Worm (Caenorhabditis elegans) whole organism, late embryonic: Measurements from ENCODE around the gene fbxb-46.

Source experiments
- C38D4.7 ChIP-seq: fragments of 200-800 bp; sonication (Bioruptor generic); optimal IDR thresholded peaks from 2 replicates; lab custom pipeline; 2018; ENCODE audit warnings: mild to moderate bottlenecking, missing genetic modification characterization, moderate library complexity, missing compliant biosample characterization
- K02D7.2 ChIP-seq: sonication (generic microtip); optimal IDR thresholded peaks from 2 replicates; lab custom pipeline; 2017; ENCODE audit warnings: mild to moderate bottlenecking, missing genetic modification characterization, missing compliant biosample characterization
- K09A11.1 ChIP-seq: sonication (generic microtip); optimal IDR thresholded peaks from 2 replicates; lab custom pipeline; 2017; ENCODE audit warnings: antibody characterized with exemption, mild to moderate bottlenecking, missing genetic modification characterization, missing compliant biosample characterization; ENCODE audit not compliant: insufficient read depth
- T23F11.4 ChIP-seq: fragments of 200-800 bp; sonication (Bioruptor generic); optimal IDR thresholded peaks from 2 replicates; lab custom pipeline; 2018; ENCODE audit warnings: mild to moderate bottlenecking, missing genetic modification characterization, missing compliant biosample characterization
- Y22D7AL.16 ChIP-seq: sonication (generic microtip); optimal IDR thresholded peaks from 2 replicates; lab custom pipeline; 2016; ENCODE audit warnings: missing genetic modification characterization, missing compliant biosample characterization
- ahr-1 ChIP-seq: sonication (generic microtip); optimal IDR thresholded peaks from 2 replicates; lab custom pipeline; 2016; ENCODE audit warnings: missing genetic modification characterization, missing compliant biosample characterization
- ama-1 ChIP-seq: fragments of 150-350 bp; optimal IDR thresholded peaks from 2 replicates; lab custom pipeline; 2014
- ceh-14 ChIP-seq: sonication (generic microtip); optimal IDR thresholded peaks from 2 replicates; lab custom pipeline; 2016; ENCODE audit warnings: missing genotype, missing genetic modification characterization, missing compliant biosample characterization
- ceh-18 ChIP-seq: sonication (generic microtip); optimal IDR thresholded peaks from 2 replicates; lab custom pipeline; 2016; ENCODE audit warnings: missing genetic modification characterization, missing compliant biosample characterization
- ceh-19 ChIP-seq: fragments of 200-800 bp; sonication (Bioruptor generic); optimal IDR thresholded peaks from 2 replicates; lab custom pipeline; 2018; ENCODE audit warnings: mild to moderate bottlenecking, missing genetic modification characterization, missing compliant biosample characterization
- ceh-22 ChIP-seq: sonication (generic microtip); optimal IDR thresholded peaks from 2 replicates; lab custom pipeline; 2017; ENCODE audit warnings: missing biosample characterization, missing genetic modification characterization
- ceh-45 ChIP-seq: fragments of 200-800 bp; sonication (Bioruptor generic); IDR thresholded peaks from 2 replicates; pipeline ENCODE4 v1.3.6; 2022; ENCODE audit warnings: missing genetic modification reagents, missing genetic modification characterization, missing compliant biosample characterization
- ceh-9 ChIP-seq: sonication (generic microtip); optimal IDR thresholded peaks from 2 replicates; lab custom pipeline; 2016; ENCODE audit warnings: mild to moderate bottlenecking, missing genetic modification characterization, inconsistent platforms, missing compliant biosample characterization
- che-1 ChIP-seq: sonication (generic microtip); optimal IDR thresholded peaks from 2 replicates; lab custom pipeline; 2016; ENCODE audit warnings: mild to moderate bottlenecking, missing genetic modification characterization, missing compliant biosample characterization
- dmd-4 ChIP-seq: sonication (generic microtip); optimal IDR thresholded peaks from 2 replicates; lab custom pipeline; 2016; ENCODE audit warnings: borderline replicate concordance, missing genetic modification characterization, missing compliant biosample characterization
- elt-2 ChIP-seq: sonication (generic microtip); optimal IDR thresholded peaks from 2 replicates; lab custom pipeline; 2016; ENCODE audit warnings: missing genetic modification reagents, missing genetic modification characterization, missing compliant biosample characterization
- eyg-1 ChIP-seq: sonication (generic microtip); optimal IDR thresholded peaks from 2 replicates; lab custom pipeline; 2016; ENCODE audit warnings: missing genotype, missing genetic modification characterization, missing compliant biosample characterization
- fax-1 ChIP-seq: sonication (generic microtip); optimal IDR thresholded peaks from 2 replicates; lab custom pipeline; 2016; ENCODE audit warnings: missing genotype, missing genetic modification characterization, missing compliant biosample characterization
- fkh-10 ChIP-seq: fragments of 150-350 bp; optimal IDR thresholded peaks from 2 replicates; lab custom pipeline; 2014; ENCODE audit warnings: missing biosample characterization, missing genetic modification reagents, missing genetic modification characterization
- fkh-6 ChIP-seq: sonication (generic microtip); optimal IDR thresholded peaks from 2 replicates; lab custom pipeline; 2016; ENCODE audit warnings: missing genetic modification characterization, missing compliant biosample characterization
- gmeb-2 ChIP-seq: sonication (generic microtip); optimal IDR thresholded peaks from 2 replicates; lab custom pipeline; 2016; ENCODE audit warnings: missing genetic modification characterization, inconsistent platforms, missing compliant biosample characterization
- hlh-13 ChIP-seq: fragments of 200-800 bp; sonication (Bioruptor generic); optimal IDR thresholded peaks from 2 replicates; lab custom pipeline; 2018; ENCODE audit warnings: mild to moderate bottlenecking, missing genetic modification characterization, missing compliant biosample characterization
- hlh-15 ChIP-seq: sonication (generic microtip); optimal IDR thresholded peaks from 2 replicates; lab custom pipeline; 2016; ENCODE audit warnings: missing genetic modification characterization, missing compliant biosample characterization
- hlh-30 ChIP-seq: sonication (generic microtip); optimal IDR thresholded peaks from 2 replicates; lab custom pipeline; 2017; ENCODE audit warnings: antibody characterized with exemption, missing genetic modification characterization, missing compliant biosample characterization; ENCODE audit not compliant: insufficient read depth
- hlh-6 ChIP-seq: sonication (generic microtip); optimal IDR thresholded peaks from 2 replicates; lab custom pipeline; 2016; ENCODE audit warnings: missing genotype, missing genetic modification characterization, missing compliant biosample characterization
- lin-11 ChIP-seq: fragments of 200-800 bp; sonication (Bioruptor generic); optimal IDR thresholded peaks from 2 replicates; lab custom pipeline; 2018; ENCODE audit warnings: mild to moderate bottlenecking, missing genetic modification characterization, missing compliant biosample characterization
- mec-3 ChIP-seq: sonication (generic microtip); optimal IDR thresholded peaks from 2 replicates; lab custom pipeline; 2016; ENCODE audit warnings: borderline replicate concordance, missing genetic modification characterization, missing compliant biosample characterization
- nfya-1 ChIP-seq: sonication (generic microtip); optimal IDR thresholded peaks from 2 replicates; lab custom pipeline; 2017; ENCODE audit warnings: missing genetic modification characterization, mild to moderate bottlenecking, missing compliant biosample characterization, antibody characterized with exemption, moderate library complexity
- nhr-11 ChIP-seq: fragments of 150-350 bp; optimal IDR thresholded peaks from 2 replicates; lab custom pipeline; 2014; ENCODE audit warnings: missing biosample characterization, missing genetic modification characterization
- nhr-232 ChIP-seq: sonication (generic microtip); optimal IDR thresholded peaks from 2 replicates; lab custom pipeline; 2016; ENCODE audit warnings: missing genetic modification characterization, missing compliant biosample characterization
- pag-3 ChIP-seq: sonication (generic microtip); optimal IDR thresholded peaks from 2 replicates; lab custom pipeline; 2016; ENCODE audit warnings: missing compliant biosample characterization, missing genetic modification characterization, borderline replicate concordance
- pat-9 ChIP-seq: fragments of 200-800 bp; sonication (Bioruptor generic); optimal IDR thresholded peaks from 2 replicates; lab custom pipeline; 2018; ENCODE audit warnings: mild to moderate bottlenecking, missing genetic modification characterization, moderate library complexity, missing compliant biosample characterization
- pax-1 ChIP-seq: fragments of 150-350 bp; optimal IDR thresholded peaks from 2 replicates; lab custom pipeline; 2014; ENCODE audit warnings: missing biosample characterization, missing genetic modification characterization
- pha-2 ChIP-seq: sonication (generic microtip); optimal IDR thresholded peaks from 2 replicates; lab custom pipeline; 2017; ENCODE audit warnings: mild to moderate bottlenecking, missing genetic modification characterization, missing compliant biosample characterization
- pqm-1 ChIP-seq: sonication (generic microtip); optimal IDR thresholded peaks from 2 replicates; lab custom pipeline; 2016; ENCODE audit warnings: missing genetic modification characterization, missing compliant biosample characterization
- rnt-1 ChIP-seq: sonication (generic microtip); optimal IDR thresholded peaks from 2 replicates; lab custom pipeline; 2016; ENCODE audit warnings: missing genetic modification characterization, missing compliant biosample characterization
- sdc-2 ChIP-seq: sonication (generic microtip); optimal IDR thresholded peaks from 2 replicates; lab custom pipeline; 2016; ENCODE audit warnings: missing genotype, missing genetic modification characterization, missing compliant biosample characterization
- sox-2 ChIP-seq: fragments of 200-800 bp; sonication (Bioruptor generic); IDR thresholded peaks from 2 replicates; pipeline ENCODE4 v1.3.6; 2022; ENCODE audit warnings: missing genetic modification reagents, missing genetic modification characterization, missing compliant biosample characterization
- tbx-7 ChIP-seq: sonication (generic microtip); optimal IDR thresholded peaks from 2 replicates; lab custom pipeline; 2016; ENCODE audit warnings: missing genotype, missing genetic modification characterization, missing compliant biosample characterization
- unc-3 ChIP-seq, 2 experiments: fragments of 200-800 bp in 1 of 2; sonication (Bioruptor generic) in 1 of 2; sonication (generic microtip) in 1 of 2; conservative IDR thresholded peaks in 1 of 2; optimal IDR thresholded peaks in 1 of 2; 2 replicates each; pipeline versions ENCODE4 v1.3.6 to Lab custom; 2016 to 2022; ENCODE audit warnings: missing compliant biosample characterization in 2 of 2, missing genetic modification characterization in 2 of 2, missing genetic modification reagents in 1 of 2
- unc-42 ChIP-seq: sonication (generic microtip); optimal IDR thresholded peaks from 2 replicates; lab custom pipeline; 2016; ENCODE audit warnings: missing genotype, missing genetic modification characterization, missing compliant biosample characterization
- ztf-16 ChIP-seq: sonication (generic microtip); optimal IDR thresholded peaks from 2 replicates; lab custom pipeline; 2017; ENCODE audit warnings: missing genetic modification characterization, missing compliant biosample characterization

The fbxb-46 gene

ce11 chrII:1610630-1611029 lies 39.7 kb upstream of the fbxb-46 start, which contains the start of gene fbxa-163:
Gene fbxa-163 (minus strand): TSS chrII:1610730.
- TF ChIP-seq rnt-1 (tag; lab: Kevin White, UChicago) (no peak), K02D7.2 (tag; lab: Kevin White, UChicago) (no peak), nhr-11 (tag; lab: Kevin White, UChicago) (no peak), hlh-30 (tag; lab: Kevin White, UChicago) (no peak), sox-2 (GFP tag; lab: Robert Waterston, UW) (no peak), elt-2 (no peak), fkh-10 (GFP tag; lab: Kevin White, UChicago) (no peak), ceh-45 (no peak), pqm-1 (tag; lab: Kevin White, UChicago) (no peak), mec-3 (tag; lab: Kevin White, UChicago) (no peak), lin-11 (tag; lab: Kevin White, UChicago) (no peak), ceh-9 (no peak), dmd-4 (tag; lab: Kevin White, UChicago) (no peak), pat-9 (tag; lab: Kevin White, UChicago) (no peak), hlh-13 (GFP tag; lab: Kevin White, UChicago) (no peak), ztf-16 (tag; lab: Kevin White, UChicago) (no peak), pax-1 (tag; lab: Kevin White, UChicago) (no peak), eyg-1 (tag; lab: Kevin White, UChicago) (no peak)

ce11 chrII:1608915-1609314 lies 38.0 kb upstream of the fbxb-46 start:
- no peak for TF ChIP-seq che-1 (tag; lab: Kevin White, UChicago)
- no peak for TF ChIP-seq ceh-18 (tag; lab: Kevin White, UChicago)
- TF ChIP-seq fax-1 = no peak
- TF ChIP-seq ceh-14 = no peak
- TF ChIP-seq pha-2 = no peak
- TF ChIP-seq K09A11.1 (tag; lab: Kevin White, UChicago) = no peak
- TF ChIP-seq unc-3 (GFP tag; conservative IDR thresholded peaks at IDR 0.05; lab: Robert Waterston, UW) = no peak
- TF ChIP-seq unc-3 (tag; optimal IDR thresholded peaks at IDR 0.05; lab: Kevin White, UChicago) = no peak
- no peak for TF ChIP-seq ama-1 (lab: Kevin White, UChicago)
- no peak for TF ChIP-seq elt-2
- no peak for TF ChIP-seq ahr-1 (tag; lab: Kevin White, UChicago)
- TF ChIP-seq fkh-6 = no peak
- TF ChIP-seq unc-42 (tag; lab: Kevin White, UChicago) = no peak
- TF ChIP-seq sdc-2 = no peak
- no peak for TF ChIP-seq pqm-1 (tag; lab: Kevin White, UChicago)
- TF ChIP-seq nhr-232 (tag; lab: Kevin White, UChicago) = no peak
- TF ChIP-seq tbx-7 (tag; lab: Kevin White, UChicago) = no peak

ce11 chrII:1607575-1607974 lies 36.6 kb upstream of the fbxb-46 start:
- TF ChIP-seq hlh-15 (tag; lab: Kevin White, UChicago) (no peak), hlh-6 (tag; lab: Kevin White, UChicago) (no peak), sox-2 (GFP tag; lab: Robert Waterston, UW) (no peak), ceh-22 (no peak)

ce11 chrII:1606079-1606478 lies 35.1 kb upstream of the fbxb-46 start, which contains the start of gene bath-33:
Gene bath-33 (minus strand): TSS chrII:1606179.
- TF ChIP-seq K09A11.1 (tag; lab: Kevin White, UChicago) (no peak), ama-1 (lab: Kevin White, UChicago) (no peak), pag-3 (tag; lab: Kevin White, UChicago) (no peak), gmeb-2 (tag; lab: Kevin White, UChicago) (no peak), nfya-1 (tag; lab: Kevin White, UChicago) (no peak), ceh-14 (no peak), ceh-22 (no peak), pax-1 (tag; lab: Kevin White, UChicago) (no peak), ceh-19 (GFP tag; lab: Kevin White, UChicago) (no peak), Y22D7AL.16 (tag; lab: Kevin White, UChicago) (no peak), C38D4.7 (GFP tag; lab: Kevin White, UChicago) (no peak), T23F11.4 (GFP tag; lab: Kevin White, UChicago) (no peak), nhr-11 (tag; lab: Kevin White, UChicago) (no peak)
